Worm (Caenorhabditis elegans): ENCODE measurements around the gene mec-14.
A peak's percentile ranks its signal among the peaks of the same experiment; 100 is the strongest.

The mec-14 gene

DNA sequence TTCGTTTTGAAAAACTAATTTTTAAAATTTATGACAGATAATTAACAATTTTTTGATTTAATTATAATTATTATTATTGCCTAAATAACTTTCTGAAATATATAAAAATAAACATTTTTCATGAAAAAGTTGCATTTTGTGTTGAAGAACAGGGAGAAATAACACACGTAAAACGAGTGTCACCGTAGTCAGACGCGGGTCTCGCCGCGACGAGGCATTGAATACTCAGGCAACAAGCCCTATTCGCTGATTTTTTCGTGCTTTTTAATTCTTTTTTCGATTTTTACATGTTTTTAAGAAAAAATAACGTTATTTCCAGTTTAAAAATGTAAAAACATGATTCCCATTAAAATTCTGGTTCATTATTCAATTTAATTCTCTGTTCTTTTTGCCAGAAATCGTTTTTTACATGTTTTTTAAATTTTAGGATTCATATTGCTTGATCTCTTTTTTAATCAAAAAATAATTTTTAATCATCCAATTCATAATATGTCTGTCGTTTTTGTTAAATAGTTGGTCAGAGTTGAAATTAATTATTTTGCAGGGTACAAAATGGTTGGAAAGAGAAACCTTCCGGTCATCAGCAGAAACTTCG lies 15.2 kb upstream of the mec-14 start, which contains the start of gene rpl-6 (continued):
- no peak for TF ChIP-seq ceh-82 (tag; optimal IDR thresholded peaks at IDR 0.05)
- TF ChIP-seq egl-27 (tag; optimal IDR thresholded peaks at IDR 0.05) = peak; percentile 23
- TF ChIP-seq lim-7 (GFP tag; IDR thresholded peaks at IDR 0.05) = 0 out of 2 replicates have a peak, but pooled peaks have one; percentile 17
- TF ChIP-seq F49E8.2 (tag; optimal IDR thresholded peaks at IDR 0.05; ENCODE audit: borderline replicate concordance) = no peak
- TF ChIP-seq mep-1 (tag; optimal IDR thresholded peaks at IDR 0.05) = peak; percentile 91
- peak in 1 of 2 experiments; percentile 77 for TF ChIP-seq ZK546.5 (tag; optimal IDR thresholded peaks at IDR 0.05)
- TF ChIP-seq F37D6.2 (tag; optimal IDR thresholded peaks at IDR 0.05) = peak; percentile 46
- TF ChIP-seq F26F4.8 (GFP tag; conservative IDR thresholded peaks at IDR 0.05) = no peak
- TF ChIP-seq set-16 (GFP tag; IDR thresholded peaks at IDR 0.05) = no peak
- no peak for TF ChIP-seq Y105C5A.15 (GFP tag; IDR thresholded peaks at IDR 0.05)
- TF ChIP-seq madf-9 (GFP tag; conservative IDR thresholded peaks at IDR 0.05) = no peak
- no peak for TF ChIP-seq daf-8 (GFP tag; IDR thresholded peaks at IDR 0.05)
- peak; percentile 27; the same call in 1 of the 2 replicates for TF ChIP-seq ceh-20 (GFP tag; IDR thresholded peaks at IDR 0.05)
- peak; percentile 87 for TF ChIP-seq T20F7.1 (GFP tag; optimal IDR thresholded peaks at IDR 0.05)
- TF ChIP-seq nhr-28 (tag; optimal IDR thresholded peaks at IDR 0.05) = peak; percentile 88
- TF ChIP-seq sdz-12 (GFP tag; optimal IDR thresholded peaks at IDR 0.05) = no peak
- peak; percentile 46; the same call in 1 of the 2 replicates for TF ChIP-seq ctbp-1 (GFP tag; IDR thresholded peaks at IDR 0.05)
- TF ChIP-seq lin-13 (GFP tag; optimal IDR thresholded peaks at IDR 0.05) = peak; percentile 77
- peak; percentile 88 for TF ChIP-seq hlh-30 (tag; optimal IDR thresholded peaks at IDR 0.05; ENCODE audit: insufficient read depth)
- TF ChIP-seq D1046.2 (GFP tag; IDR thresholded peaks at IDR 0.05) = peak; percentile 99
- peak; percentile 99 for TF ChIP-seq aha-1 (tag)
- TF ChIP-seq aly-2 (tag; optimal IDR thresholded peaks at IDR 0.05) = no peak
- TF ChIP-seq rbr-2 (tag; optimal IDR thresholded peaks at IDR 0.05) = peak; percentile 79
- TF ChIP-seq nhr-41 (GFP tag; IDR thresholded peaks at IDR 0.05) = no peak
- peak; percentile 19 for TF ChIP-seq ztf-7 (tag; optimal IDR thresholded peaks at IDR 0.05)
- no peak for TF ChIP-seq unc-62 (GFP tag; optimal IDR thresholded peaks at IDR 0.05 in 1 of 2)
- TF ChIP-seq unc-62 (tag; optimal IDR thresholded peaks at IDR 0.05) = no peak
- TF ChIP-seq nhr-6 (tag; optimal IDR thresholded peaks at IDR 0.05) = peak; percentile 90
- peak; percentile 25 for TF ChIP-seq snpc-4 (tag; optimal IDR thresholded peaks at IDR 0.05)
- TF ChIP-seq unc-39 (tag; optimal IDR thresholded peaks at IDR 0.05) = no peak
- no peak for TF ChIP-seq ces-1 (GFP tag; optimal IDR thresholded peaks at IDR 0.05)

DNA sequence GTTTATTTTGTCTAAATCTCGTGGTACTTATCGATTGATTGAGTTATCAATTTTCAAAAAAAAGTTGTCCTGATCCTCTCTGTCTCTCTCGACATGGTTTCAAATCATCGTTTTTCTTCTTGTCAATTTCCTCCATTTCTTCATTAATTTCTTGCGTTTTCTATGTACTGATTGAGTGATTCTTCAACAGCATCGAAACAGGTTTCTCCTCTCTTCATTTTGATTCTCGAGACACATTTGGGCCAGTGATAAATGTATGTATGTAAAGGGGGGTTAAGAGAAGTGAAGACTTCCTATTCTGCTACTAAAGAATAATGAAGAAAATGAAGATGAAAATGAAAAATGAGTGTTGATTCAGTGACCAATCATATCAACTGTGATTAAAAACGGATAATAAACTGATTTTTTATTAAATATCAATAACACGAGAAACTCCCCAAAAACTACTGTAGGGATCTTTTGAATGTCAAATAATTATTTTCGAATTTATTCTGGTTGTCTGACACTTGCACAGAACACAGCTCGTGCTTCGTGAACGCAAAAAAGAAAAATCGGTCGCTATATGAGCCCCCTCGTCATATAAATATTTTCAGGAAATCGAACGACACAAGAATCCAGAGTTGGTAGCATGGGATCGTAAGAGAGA lies 10.5 kb upstream of the mec-14 start:
- TF ChIP-seq daf-19 (GFP tag; conservative IDR thresholded peaks at IDR 0.05) (no peak), aha-1 (tag) (peak; percentile 95), hlh-30 (tag; optimal IDR thresholded peaks at IDR 0.05; ENCODE audit: insufficient read depth) (peak; percentile 17), cey-2 (tag; optimal IDR thresholded peaks at IDR 0.05; ENCODE audit: borderline replicate concordance, insufficient read depth) (peak; percentile 73), nhr-28 (tag; optimal IDR thresholded peaks at IDR 0.05) (peak; percentile 66), mdl-1 (tag; optimal IDR thresholded peaks at IDR 0.05) (peak in 1 of 2 experiments; percentile 50), mxl-3 (GFP tag; optimal IDR thresholded peaks at IDR 0.05) (peak; percentile 37), spr-3 (GFP tag; optimal IDR thresholded peaks at IDR 0.05) (no peak), spr-1 (tag; optimal IDR thresholded peaks at IDR 0.05) (no peak), lsy-2 (tag; optimal IDR thresholded peaks at IDR 0.05) (peak in 1 of 2 experiments; percentile 49), dpl-1 (GFP tag; optimal IDR thresholded peaks at IDR 0.05) (peak; percentile 7), hlh-11 (tag; optimal IDR thresholded peaks at IDR 0.05) (peak; percentile 35), tra-1 (GFP tag; IDR thresholded peaks at IDR 0.05) (0 out of 2 replicates have a peak, but pooled peaks have one; percentile 37), T26A8.4 (GFP tag; IDR thresholded peaks at IDR 0.05) (no peak)

Measured in whole organism, L4 larva.